Fruit fly (Drosophila melanogaster) whole organism, wandering third instar larva: Measurements from ENCODE around the gene CG8509.

Experiments used
- Abd-B ChIP-seq: fragments of >200 bp; optimal IDR thresholded peaks from 2 replicates; lab custom pipeline; 2017; ENCODE audit warnings: missing biosample characterization, missing genetic modification characterization
- CG32264 ChIP-seq: fragments of 200-800 bp; sonication (Bioruptor generic); optimal IDR thresholded peaks from 2 replicates; lab custom pipeline; 2016; ENCODE audit warnings: missing biosample characterization, missing genetic modification characterization
- CG9705 ChIP-seq: fragments of 200-800 bp; sonication (Bioruptor generic); optimal IDR thresholded peaks from 2 replicates; lab custom pipeline; 2018; ENCODE audit warnings: missing biosample characterization, mild to moderate bottlenecking, missing genetic modification characterization
- Dfd ChIP-seq: fragments of >200 bp; optimal IDR thresholded peaks from 2 replicates; lab custom pipeline; 2017; ENCODE audit warnings: missing biosample characterization, missing genetic modification characterization
- Dif ChIP-seq: fragments of 200-275, 200-300 bp; sonication (Bioruptor generic); optimal IDR thresholded peaks from 2 replicates; lab custom pipeline; 2018; ENCODE audit warnings: missing biosample characterization, missing genetic modification characterization; ENCODE audit not compliant: partially characterized antibody
- HLH106 ChIP-seq: fragments of 200-800 bp; optimal IDR thresholded peaks from 3 replicates; lab custom pipeline; 2019; ENCODE audit warnings: missing biosample characterization, mild to moderate bottlenecking, missing genetic modification characterization, moderate library complexity
- Hnf4 ChIP-seq: fragments of 200-800 bp; sonication (Bioruptor generic); optimal IDR thresholded peaks from 2 replicates; lab custom pipeline; 2016; ENCODE audit warnings: missing biosample characterization, mild to moderate bottlenecking, missing genetic modification characterization
- Hr78 ChIP-seq: fragments of >200 bp; optimal IDR thresholded peaks from 2 replicates; lab custom pipeline; 2017; ENCODE audit warnings: missing biosample characterization, missing genetic modification characterization
- Hr83 ChIP-seq: fragments of 200-300 bp; sonication (Bioruptor generic); optimal IDR thresholded peaks from 2 replicates; lab custom pipeline; 2016; ENCODE audit warnings: missing biosample characterization, mild to moderate bottlenecking, missing genetic modification characterization, moderate library complexity; ENCODE audit not compliant: poor library complexity, severe bottlenecking
- Jra ChIP-seq: sonication (Bioruptor generic); optimal IDR thresholded peaks from 2 replicates; lab custom pipeline; 2016; ENCODE audit warnings: missing biosample characterization, missing genetic modification characterization
- Myc ChIP-seq: fragments of >200 bp; optimal IDR thresholded peaks from 2 replicates; lab custom pipeline; 2017
- N ChIP-seq: fragments of >200 bp; optimal IDR thresholded peaks from 2 replicates; lab custom pipeline; 2018; ENCODE audit warnings: missing biosample characterization, missing external identifiers, missing genetic modification characterization
- Rel ChIP-seq, 2 experiments: fragments of 200-800 bp; sonication (Bioruptor generic) in 1 of 2; optimal IDR thresholded peaks; 2 replicates in 1 of 2; 3 replicates in 1 of 2; lab custom pipeline; 2016 to 2019; ENCODE audit warnings: mild to moderate bottlenecking in 2 of 2, missing biosample characterization in 2 of 2, missing genetic modification characterization in 2 of 2, moderate library complexity in 1 of 2
- Sp1 ChIP-seq: fragments of 200-800 bp; sonication (Bioruptor generic); optimal IDR thresholded peaks from 3 replicates; lab custom pipeline; 2019; ENCODE audit warnings: missing biosample characterization, mild to moderate bottlenecking, missing genetic modification characterization, moderate library complexity
- Vsx2 ChIP-seq: fragments of 200-300, 225-300 bp; sonication (Bioruptor generic); optimal IDR thresholded peaks from 2 replicates; lab custom pipeline; 2018; ENCODE audit warnings: missing biosample characterization, missing genetic modification characterization; ENCODE audit not compliant: partially characterized antibody
- br ChIP-seq: fragments of 200-800 bp; sonication (Bioruptor generic); optimal IDR thresholded peaks from 2 replicates; lab custom pipeline; 2016; ENCODE audit warnings: missing biosample characterization, missing genetic modification characterization
- brk ChIP-seq: fragments of 200-800 bp; sonication (Bioruptor generic); optimal IDR thresholded peaks from 2 replicates; lab custom pipeline; 2016; ENCODE audit warnings: missing biosample characterization, mild to moderate bottlenecking, missing genetic modification characterization
- dl ChIP-seq, 2 experiments: fragments of 175-275, 200-275 bp in 1 of 2; fragments of 200-275 bp in 1 of 2; sonication (Bioruptor generic); optimal IDR thresholded peaks; lab custom pipeline; 2018; ENCODE audit warnings: mild to moderate bottlenecking in 2 of 2, missing biosample characterization in 2 of 2, missing genetic modification characterization in 2 of 2, moderate library complexity in 2 of 2; ENCODE audit not compliant: partially characterized antibody in 2 of 2, insufficient read depth in 1 of 2
- dmrt93B ChIP-seq: fragments of 200-800 bp; sonication (Bioruptor generic); optimal IDR thresholded peaks from 2 replicates; lab custom pipeline; 2018; ENCODE audit warnings: missing biosample characterization, mild to moderate bottlenecking, missing genetic modification characterization
- dsf ChIP-seq: sonication (Bioruptor generic); optimal IDR thresholded peaks from 2 replicates; lab custom pipeline; 2016; ENCODE audit warnings: missing biosample characterization, missing genetic modification characterization, borderline replicate concordance
- ey ChIP-seq: fragments of 200-800 bp; sonication (Bioruptor generic); optimal IDR thresholded peaks from 2 replicates; lab custom pipeline; 2016; ENCODE audit warnings: missing biosample characterization, missing genetic modification characterization
- foxo ChIP-seq, 2 experiments: fragments of 200-800 bp; sonication (Bioruptor generic); optimal IDR thresholded peaks; 2 replicates in 1 of 2; 3 replicates in 1 of 2; lab custom pipeline; 2016 to 2017; ENCODE audit warnings: missing biosample characterization in 2 of 2, missing genetic modification characterization in 2 of 2
- fru ChIP-seq: fragments of 200-800 bp; sonication (Bioruptor generic); optimal IDR thresholded peaks from 3 replicates; lab custom pipeline; 2016; ENCODE audit warnings: missing biosample characterization, mild to moderate bottlenecking, missing genetic modification characterization
- h ChIP-seq: fragments of 200-800 bp; sonication (Bioruptor generic); optimal IDR thresholded peaks from 3 replicates; lab custom pipeline; 2016; ENCODE audit warnings: missing biosample characterization, mild to moderate bottlenecking, missing genetic modification characterization
- jim ChIP-seq: fragments of 175-275, 200-325 bp; sonication (Bioruptor generic); optimal IDR thresholded peaks from 2 replicates; lab custom pipeline; 2016; ENCODE audit warnings: missing biosample characterization, mild to moderate bottlenecking, missing genetic modification characterization
- lola ChIP-seq: fragments of >200 bp; optimal IDR thresholded peaks from 2 replicates; lab custom pipeline; 2017; ENCODE audit warnings: missing biosample characterization, missing genetic modification characterization
- pan ChIP-seq: fragments of >200 bp; optimal IDR thresholded peaks from 2 replicates; lab custom pipeline; 2017
- psq ChIP-seq: fragments of 200-800 bp; sonication (Bioruptor generic); optimal IDR thresholded peaks from 3 replicates; lab custom pipeline; 2017; ENCODE audit warnings: missing biosample characterization, mild to moderate bottlenecking, missing genetic modification characterization, moderate library complexity
- rgr ChIP-seq: fragments of 200-800 bp; sonication (Bioruptor generic); optimal IDR thresholded peaks from 3 replicates; lab custom pipeline; 2016; ENCODE audit warnings: missing biosample characterization, mild to moderate bottlenecking, missing genetic modification characterization
- sage ChIP-seq: fragments of 200-800 bp; sonication (Bioruptor generic); optimal IDR thresholded peaks from 2 replicates; lab custom pipeline; 2016; ENCODE audit warnings: missing biosample characterization, mild to moderate bottlenecking, missing genetic modification characterization
- sv ChIP-seq: fragments of 200-800 bp; sonication (Bioruptor generic); optimal IDR thresholded peaks from 3 replicates; lab custom pipeline; 2016; ENCODE audit warnings: missing biosample characterization, missing genetic modification characterization
- tai ChIP-seq: sonication (Bioruptor generic); optimal IDR thresholded peaks from 2 replicates; lab custom pipeline; 2016; ENCODE audit warnings: missing biosample characterization, missing genetic modification characterization
- usp ChIP-seq: fragments of >200 bp; optimal IDR thresholded peaks from 2 replicates; lab custom pipeline; 2017; ENCODE audit warnings: missing biosample characterization, missing genetic modification characterization
- woc ChIP-seq: sonication (Bioruptor generic); optimal IDR thresholded peaks from 2 replicates; lab custom pipeline; 2016; ENCODE audit warnings: missing biosample characterization, mild to moderate bottlenecking, missing genetic modification characterization

The CG8509 gene

DNA sequence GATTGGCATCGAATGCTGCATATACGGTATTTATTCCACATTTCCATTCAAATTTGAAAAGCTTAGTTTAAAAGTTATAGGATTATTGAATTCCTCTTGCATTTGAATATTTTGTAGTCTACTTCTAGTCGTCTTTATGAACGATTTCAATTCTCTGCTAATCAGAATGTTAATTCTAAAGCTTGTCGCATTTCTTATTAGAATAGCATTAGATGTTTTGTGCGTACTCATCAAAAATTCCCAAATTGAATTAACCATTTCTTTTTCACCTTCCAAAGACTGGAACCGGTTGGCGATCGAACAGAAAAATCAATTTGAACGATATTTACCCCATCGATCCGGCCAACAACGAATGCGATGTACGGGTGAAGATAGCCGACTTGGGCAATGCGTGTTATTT is 30.6 kb downstream of the CG8509 start:
- TF ChIP-seq h = no peak
- no peak for TF ChIP-seq HLH106 (tag; lab: Kevin White, UChicago)
- no peak for TF ChIP-seq lola (GFP tag; lab: Kevin White, UChicago)
- no peak for TF ChIP-seq N (GFP tag; lab: Kevin White, UChicago)
- TF ChIP-seq, all 38 proteins: peak for 0

- TF ChIP-seq br (GFP tag; lab: Kevin White, UChicago) (no peak), HLH106 (tag; lab: Kevin White, UChicago) (no peak), brk (GFP tag; lab: Kevin White, UChicago) (no peak), Myc (lab: Kevin White, UChicago) (no peak), Dfd (GFP tag; lab: Kevin White, UChicago) (no peak), Vsx2 (GFP tag; lab: Kevin White, UChicago) (no peak), Hr78 (GFP tag; lab: Kevin White, UChicago) (no peak), N (GFP tag; lab: Kevin White, UChicago) (no peak), woc (GFP tag; lab: Kevin White, UChicago) (no peak), rgr (GFP tag; lab: Kevin White, UChicago) (no peak), dmrt93B (no peak), dsf (GFP tag; lab: Kevin White, UChicago) (no peak), Rel (GFP tag; optimal IDR thresholded peaks at IDR 0.05; lab: Kevin White, UChicago) (no peak), Rel (tag; optimal IDR thresholded peaks at IDR 0.05; lab: Kevin White, UChicago) (no peak), psq (GFP tag; lab: Kevin White, UChicago) (no peak), Sp1 (GFP tag; lab: Kevin White, UChicago) (no peak), Hr83 (GFP tag; lab: Kevin White, UChicago) (no peak), dl (GFP tag; optimal IDR thresholded peaks at IDR 0.05; lab: Kevin White, UChicago; ENCODE audit: insufficient read depth in 1 of 2, partially characterized antibody in 2 of 2) (no peak)
- TF ChIP-seq, all 38 proteins: peak for 0
Measured at dm6 chrX:15841346-15841745, 32.0 kb downstream of the CG8509 start.

DNA sequence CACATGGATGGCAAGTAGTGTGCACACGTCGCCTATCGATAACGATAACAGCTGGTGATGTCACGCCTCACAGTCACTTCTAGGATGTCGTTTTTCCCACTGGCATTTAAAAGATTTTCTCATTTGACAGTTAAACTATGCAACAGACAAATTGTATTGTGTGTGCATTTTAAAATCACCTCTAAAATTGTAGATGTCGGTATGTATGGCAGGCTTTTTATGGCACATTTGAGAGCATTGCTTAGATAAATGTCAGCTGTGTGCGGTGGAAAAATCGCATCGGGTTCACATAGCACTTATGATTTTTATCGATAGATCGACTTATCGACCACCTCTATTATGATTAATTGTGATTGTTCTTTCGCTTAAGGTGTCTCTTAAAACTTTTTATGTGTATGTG is 34.8 kb downstream of the CG8509 start, which contains the start of the genes ArgRS and CG8578:
ArgRS (minus strand) TSS at position 7 of the 400 bp plus-strand sequence.
CG8578 (plus strand) TSS at position 338 of the 400 bp plus-strand sequence.
- TF ChIP-seq sv (GFP tag; lab: Kevin White, UChicago) (peak; percentile 46), psq (GFP tag; lab: Kevin White, UChicago) (peak; percentile 36), woc (GFP tag; lab: Kevin White, UChicago) (peak; percentile 81), Hnf4 (peak; percentile 52), Dif (GFP tag; lab: Kevin White, UChicago) (no peak), Hr83 (GFP tag; lab: Kevin White, UChicago) (no peak), brk (GFP tag; lab: Kevin White, UChicago) (no peak), Myc (lab: Kevin White, UChicago) (peak; percentile 31), jim (no peak), HLH106 (tag; lab: Kevin White, UChicago) (peak; percentile 85), br (GFP tag; lab: Kevin White, UChicago) (no peak), sage (GFP tag; lab: Kevin White, UChicago) (no peak), dsf (GFP tag; lab: Kevin White, UChicago) (no peak), fru (GFP tag; lab: Kevin White, UChicago) (peak; percentile 83), usp (no peak), N (GFP tag; lab: Kevin White, UChicago) (peak; percentile 30), Abd-B (GFP tag; lab: Kevin White, UChicago) (no peak), ey (GFP tag; lab: Kevin White, UChicago) (peak; percentile 69), Sp1 (GFP tag; lab: Kevin White, UChicago) (no peak), h (peak; percentile 54), pan (no peak), Vsx2 (GFP tag; lab: Kevin White, UChicago) (no peak), Jra (GFP tag; lab: Kevin White, UChicago) (peak; percentile 64), CG9705 (peak; percentile 21), foxo (GFP tag; optimal IDR thresholded peaks at IDR 0.05; lab: Kevin White, UChicago) (peak in 1 of 2 experiments; percentile 86), tai (GFP tag; lab: Kevin White, UChicago) (no peak), lola (GFP tag; lab: Kevin White, UChicago) (no peak), Rel (GFP tag; optimal IDR thresholded peaks at IDR 0.05; lab: Kevin White, UChicago) (no peak), Rel (tag; optimal IDR thresholded peaks at IDR 0.05; lab: Kevin White, UChicago) (peak; percentile 19), Hr78 (GFP tag; lab: Kevin White, UChicago) (peak; percentile 51), rgr (GFP tag; lab: Kevin White, UChicago) (peak; percentile 17), CG32264 (GFP tag; lab: Kevin White, UChicago) (no peak)
